Fruit fly (Drosophila melanogaster) whole organism, prepupa: ENCODE measurements around the gene Dad1.

Experiments
- Blimp-1 ChIP-seq: fragments of 200-800 bp; sonication (Bioruptor generic); optimal IDR thresholded peaks from 3 replicates; lab custom pipeline; 2017; ENCODE audit warnings: missing biosample characterization, missing genetic modification characterization, mild to moderate bottlenecking, moderate library complexity, missing genetic modification reagents
- CG10631 ChIP-seq: fragments of 200-800 bp; sonication (Bioruptor generic); optimal IDR thresholded peaks from 2 replicates; lab custom pipeline; 2016; ENCODE audit warnings: missing biosample characterization, missing genetic modification characterization
- CG11902 ChIP-seq: fragments of 200-800 bp; sonication (Bioruptor generic); optimal IDR thresholded peaks from 3 replicates; lab custom pipeline; 2016; ENCODE audit warnings: missing biosample characterization, missing genetic modification characterization
- CG1621 ChIP-seq: fragments of 200-800 bp; sonication (Bioruptor generic); optimal IDR thresholded peaks from 3 replicates; lab custom pipeline; 2018; ENCODE audit warnings: missing biosample characterization, mild to moderate bottlenecking, missing genetic modification characterization
- CG16779 ChIP-seq: fragments of 200-800 bp; sonication (Bioruptor generic); optimal IDR thresholded peaks from 3 replicates; lab custom pipeline; 2017; ENCODE audit warnings: missing biosample characterization, mild to moderate bottlenecking, missing genetic modification characterization
- CG31627 ChIP-seq: fragments of 200-800 bp; sonication (Bioruptor generic); optimal IDR thresholded peaks from 3 replicates; lab custom pipeline; 2016; ENCODE audit warnings: missing biosample characterization, missing genetic modification characterization
- Eip75B ChIP-seq: fragments of 200-800 bp; sonication (Bioruptor generic); optimal IDR thresholded peaks from 3 replicates; lab custom pipeline; 2016; ENCODE audit warnings: missing biosample characterization, missing genetic modification characterization
- Lpt ChIP-seq: fragments of 200-800 bp; sonication (Bioruptor generic); optimal IDR thresholded peaks from 3 replicates; lab custom pipeline; 2016; ENCODE audit warnings: missing biosample characterization, missing genetic modification characterization
- Met ChIP-seq: fragments of 200-800 bp; sonication (Bioruptor generic); optimal IDR thresholded peaks from 3 replicates; lab custom pipeline; 2016; ENCODE audit warnings: missing biosample characterization, missing genetic modification characterization
- lz ChIP-seq: fragments of 200-800 bp; sonication (Bioruptor generic); optimal IDR thresholded peaks from 3 replicates; lab custom pipeline; 2016; ENCODE audit warnings: missing biosample characterization, missing genetic modification characterization
- net ChIP-seq: fragments of 200-800 bp; sonication (Bioruptor generic); optimal IDR thresholded peaks from 3 replicates; lab custom pipeline; 2016; ENCODE audit warnings: missing biosample characterization, missing genetic modification characterization

dm6 chr2L:8384985-8385519, 1.1 kb upstream of the Dad1 start:
- TF ChIP-seq lz (GFP tag; lab: Kevin White, UChicago) (no peak), CG11902 (GFP tag; lab: Kevin White, UChicago) (no peak), Met (GFP tag; lab: Kevin White, UChicago) (no peak), Blimp-1 (GFP tag; lab: Kevin White, UChicago) (no peak), Lpt (GFP tag; lab: Kevin White, UChicago) (no peak), CG16779 (tag; lab: Kevin White, UChicago) (no peak), CG31627 (GFP tag; lab: Kevin White, UChicago) (no peak), Eip75B (no peak), net (GFP tag; lab: Kevin White, UChicago) (no peak), CG1621 (tag; lab: Kevin White, UChicago) (no peak), CG10631 (GFP tag; lab: Kevin White, UChicago) (no peak)
